Worm (Caenorhabditis elegans) whole organism, L1 larva: ENCODE results near the gene tdpo-1.

Experiments
- C04F5.9 ChIP-seq: sonication (generic microtip); optimal IDR thresholded peaks from 2 replicates; lab custom pipeline; 2016; ENCODE audit warnings: missing genetic modification characterization, missing compliant biosample characterization
- aha-1 ChIP-seq: fragments of 150-350 bp; optimal IDR thresholded peaks from 2 replicates; lab custom pipeline; 2014; ENCODE audit warnings: missing biosample characterization, missing genetic modification characterization
- ama-1 ChIP-seq: fragments of 150-350 bp; optimal IDR thresholded peaks from 2 replicates; lab custom pipeline; 2014
- ceh-63 ChIP-seq: fragments of 200-800 bp; sonication (Bioruptor generic); optimal IDR thresholded peaks from 2 replicates; lab custom pipeline; 2018; ENCODE audit warnings: mild to moderate bottlenecking, missing genetic modification characterization, missing compliant biosample characterization
- ceh-82 ChIP-seq, 3 experiments: fragments of 150-350 bp in 1 of 3; sonication (generic microtip) in 2 of 3; optimal IDR thresholded peaks; 2 replicates each; lab custom pipeline; 2014 to 2017; ENCODE audit warnings: missing biosample characterization in 3 of 3, missing genetic modification characterization in 3 of 3
- ces-1 ChIP-seq: fragments of 150-350 bp; optimal IDR thresholded peaks from 2 replicates; lab custom pipeline; 2014; ENCODE audit warnings: missing biosample characterization, missing genetic modification reagents, missing genetic modification characterization
- efl-1 ChIP-seq, 4 experiments: fragments of 150-350 bp; optimal IDR thresholded peaks in 3 of 4; peaks in 1 of 4; 1 replicate in 1 of 4; 2 replicates in 3 of 4; lab custom pipeline; 2014; ENCODE audit warnings: missing biosample characterization in 2 of 4, missing genetic modification characterization in 2 of 4, missing genetic modification reagents in 2 of 4
- elt-2 ChIP-seq: sonication (generic microtip); optimal IDR thresholded peaks from 2 replicates; lab custom pipeline; 2016; ENCODE audit warnings: missing genetic modification characterization, mild to moderate bottlenecking, inconsistent platforms, missing compliant biosample characterization, missing genetic modification reagents
- ets-5 ChIP-seq: fragments of 200-800 bp; sonication (Bioruptor generic); IDR thresholded peaks from 2 replicates; pipeline ENCODE4 v1.3.6; 2022; ENCODE audit warnings: missing genetic modification characterization, missing compliant biosample characterization
- fkh-10 ChIP-seq: sonication (generic microtip); optimal IDR thresholded peaks from 2 replicates; lab custom pipeline; 2017; ENCODE audit warnings: missing biosample characterization, missing genetic modification reagents, missing genetic modification characterization
- fkh-8 ChIP-seq: sonication (generic microtip); optimal IDR thresholded peaks from 2 replicates; lab custom pipeline; 2016; ENCODE audit warnings: mild to moderate bottlenecking, missing genetic modification characterization, missing compliant biosample characterization
- hpl-2 ChIP-seq: fragments of 150-350 bp; optimal IDR thresholded peaks from 2 replicates; lab custom pipeline; 2014; ENCODE audit warnings: missing biosample characterization, missing genetic modification reagents, missing genetic modification characterization
- lin-14 ChIP-seq: fragments of 200-800 bp; sonication (Bioruptor generic); optimal IDR thresholded peaks from 2 replicates; lab custom pipeline; 2018; ENCODE audit warnings: mild to moderate bottlenecking, missing genetic modification characterization, moderate library complexity, missing compliant biosample characterization
- lin-15B ChIP-seq: fragments of 150-350 bp; sonication (generic microtip); optimal IDR thresholded peaks from 3 replicates; lab custom pipeline; 2014; ENCODE audit warnings: missing biosample characterization, missing genetic modification characterization
- mdl-1 ChIP-seq, 2 experiments: fragments of 150-350 bp; optimal IDR thresholded peaks; 2 replicates each; lab custom pipeline; 2014 to 2017; ENCODE audit warnings: missing biosample characterization in 2 of 2, missing genetic modification characterization in 2 of 2, inconsistent platforms in 1 of 2
- nhr-11 ChIP-seq: fragments of 150-350 bp; optimal IDR thresholded peaks from 2 replicates; lab custom pipeline; 2014; ENCODE audit warnings: missing biosample characterization, missing genetic modification characterization
- nhr-12 ChIP-seq: sonication (generic microtip); optimal IDR thresholded peaks from 2 replicates; lab custom pipeline; 2017; ENCODE audit warnings: missing biosample characterization, missing genetic modification characterization
- nhr-77 ChIP-seq: fragments of 150-350 bp; optimal IDR thresholded peaks from 2 replicates; lab custom pipeline; 2014; ENCODE audit warnings: missing biosample characterization, missing genetic modification characterization
- nhr-84 ChIP-seq: sonication (generic microtip); optimal IDR thresholded peaks from 2 replicates; lab custom pipeline; 2017; ENCODE audit warnings: missing biosample characterization, missing genetic modification characterization
- nhr-85 ChIP-seq: sonication (generic microtip); peaks from one replicate; lab custom pipeline; 2016; ENCODE audit warnings: missing genetic modification characterization, inconsistent platforms, missing compliant biosample characterization
- pax-3 ChIP-seq: fragments of 200-800 bp; sonication (Bioruptor generic); optimal IDR thresholded peaks from 2 replicates; lab custom pipeline; 2018; ENCODE audit warnings: mild to moderate bottlenecking, missing genetic modification characterization, moderate library complexity, missing compliant biosample characterization
- pqm-1 ChIP-seq: sonication (generic microtip); optimal IDR thresholded peaks from 3 replicates; lab custom pipeline; 2017; ENCODE audit warnings: missing biosample characterization, missing genetic modification characterization
- skn-1 ChIP-seq: fragments of 150-350 bp; optimal IDR thresholded peaks from 2 replicates; lab custom pipeline; 2014; ENCODE audit warnings: missing biosample characterization, missing genetic modification characterization
- snpc-4 ChIP-seq: fragments of 150-350 bp; optimal IDR thresholded peaks from 2 replicates; lab custom pipeline; 2014; ENCODE audit warnings: missing biosample characterization, missing genetic modification characterization
- snu-23 ChIP-seq: sonication (generic microtip); optimal IDR thresholded peaks from 2 replicates; lab custom pipeline; 2016; ENCODE audit warnings: missing genetic modification characterization, missing compliant biosample characterization
- sox-4 ChIP-seq: sonication (generic microtip); optimal IDR thresholded peaks from 2 replicates; lab custom pipeline; 2016; ENCODE audit warnings: missing genetic modification characterization, missing compliant biosample characterization
- tlp-1 ChIP-seq: fragments of 150-350 bp; optimal IDR thresholded peaks from 2 replicates; lab custom pipeline; 2014; ENCODE audit warnings: missing biosample characterization, missing genetic modification characterization
- unc-62 ChIP-seq: fragments of 150-350 bp; optimal IDR thresholded peaks from 2 replicates; lab custom pipeline; 2014; ENCODE audit warnings: missing biosample characterization, missing genetic modification reagents, missing genetic modification characterization
- unc-98 ChIP-seq: fragments of 200-800 bp; sonication (Bioruptor generic); IDR thresholded peaks from 2 replicates; pipeline ENCODE4 v1.3.6; 2022; ENCODE audit warnings: missing genetic modification characterization, missing compliant biosample characterization
- vab-15 ChIP-seq: sonication (generic microtip); optimal IDR thresholded peaks from 2 replicates; lab custom pipeline; 2017; ENCODE audit warnings: missing genotype, mild to moderate bottlenecking, missing genetic modification characterization, missing compliant biosample characterization
- zip-4 ChIP-seq: fragments of 200-800 bp; sonication (Bioruptor generic); optimal IDR thresholded peaks from 2 replicates; lab custom pipeline; 2018; ENCODE audit warnings: mild to moderate bottlenecking, missing genetic modification characterization, moderate library complexity, missing compliant biosample characterization

tdpo-1 gene

ce11 chrIV:1990843-1991339, 31.2 kb downstream of the tdpo-1 start:
- TF ChIP-seq efl-1 (optimal IDR thresholded peaks at IDR 0.05; lab: Kevin White, UChicago): no peak
- peak in 1 of 2 experiments; percentile 49 for TF ChIP-seq efl-1 (GFP tag; optimal IDR thresholded peaks at IDR 0.05 in 1 of 2; lab: Kevin White, UChicago)
- TF ChIP-seq snu-23: no peak
- no peak for TF ChIP-seq ets-5 (GFP tag; lab: Robert Waterston, UW)
- no peak for TF ChIP-seq ces-1 (GFP tag; lab: Kevin White, UChicago)
- no peak for TF ChIP-seq tlp-1
- no peak for TF ChIP-seq vab-15 (tag; lab: Kevin White, UChicago)
- TF ChIP-seq aha-1 (tag; lab: Kevin White, UChicago): no peak
- no peak for TF ChIP-seq snpc-4 (tag; lab: Kevin White, UChicago)

- TF ChIP-seq lin-15B (tag; lab: Kevin White, UChicago) (no peak), pax-3 (no peak)
These were observed 33.1 kb downstream of the tdpo-1 start, which contains the start of gene xpc-1 for ce11 chrIV:1992789-1993188. Gene xpc-1, plus strand, starts transcription at chrIV:1993089.

- TF ChIP-seq mdl-1 (tag; optimal IDR thresholded peaks at IDR 0.05; lab: Kevin White, UChicago) (no peak), ceh-63 (GFP tag; lab: Kevin White, UChicago) (no peak), ceh-82 (tag; optimal IDR thresholded peaks at IDR 0.05; lab: Kevin White, UChicago) (no peak), ama-1 (lab: Kevin White, UChicago) (no peak), sox-4 (tag; lab: Kevin White, UChicago) (no peak), unc-62 (GFP tag; lab: Kevin White, UChicago) (no peak), C04F5.9 (tag; lab: Kevin White, UChicago) (no peak), unc-98 (GFP tag; lab: Robert Waterston, UW) (no peak), snu-23 (no peak), fkh-10 (no peak), fkh-8 (tag; lab: Kevin White, UChicago) (no peak)
These were observed 38.1 kb downstream of the tdpo-1 start for ce11 chrIV:1997762-1998161.

- TF ChIP-seq ces-1 (GFP tag; lab: Kevin White, UChicago): no peak
- no peak for TF ChIP-seq efl-1 (optimal IDR thresholded peaks at IDR 0.05; lab: Kevin White, UChicago)
- TF ChIP-seq efl-1 (GFP tag; optimal IDR thresholded peaks at IDR 0.05 in 1 of 2; lab: Kevin White, UChicago): peak in 1 of 2 experiments; percentile 90
These were observed 42.6 kb downstream of the tdpo-1 start for ce11 chrIV:2002290-2002689.

ce11 chrIV:2008920-2009319, 49.3 kb downstream of the tdpo-1 start:
- no peak for TF ChIP-seq nhr-85 (tag; lab: Kevin White, UChicago)
- no peak for TF ChIP-seq skn-1
- TF ChIP-seq pqm-1: no peak
- no peak for TF ChIP-seq zip-4 (GFP tag; lab: Kevin White, UChicago)
- no peak for TF ChIP-seq nhr-77 (tag; lab: Kevin White, UChicago)
- no peak for TF ChIP-seq elt-2
- no peak for TF ChIP-seq lin-15B (tag; lab: Kevin White, UChicago)
- no peak for TF ChIP-seq C04F5.9 (tag; lab: Kevin White, UChicago)
- no peak for TF ChIP-seq lin-14 (GFP tag; lab: Kevin White, UChicago)
- TF ChIP-seq nhr-12 (tag; lab: Kevin White, UChicago): no peak
- TF ChIP-seq nhr-11 (tag; lab: Kevin White, UChicago): no peak
- TF ChIP-seq nhr-84 (tag; lab: Kevin White, UChicago): no peak
- no peak for TF ChIP-seq hpl-2 (GFP tag; lab: Kevin White, UChicago)
